Worm (Caenorhabditis elegans) whole organism, L1 larva: Measurements from ENCODE around the gene hlh-17.

Source experiments
- C04F5.9 ChIP-seq: sonication (generic microtip); optimal IDR thresholded peaks from 2 replicates; lab custom pipeline; 2016; ENCODE audit warnings: missing genetic modification characterization, missing compliant biosample characterization
- C16A3.4 ChIP-seq: fragments of 150-350 bp; optimal IDR thresholded peaks from 2 replicates; lab custom pipeline; 2014; ENCODE audit warnings: missing biosample characterization, missing genetic modification characterization
- aha-1 ChIP-seq: fragments of 150-350 bp; optimal IDR thresholded peaks from 2 replicates; lab custom pipeline; 2014; ENCODE audit warnings: missing biosample characterization, missing genetic modification characterization
- blmp-1 ChIP-seq: fragments of 150-350 bp; optimal IDR thresholded peaks from 2 replicates; lab custom pipeline; 2014; ENCODE audit warnings: missing biosample characterization, missing genetic modification characterization
- ceh-82 ChIP-seq, 3 experiments: fragments of 150-350 bp in 1 of 3; sonication (generic microtip) in 2 of 3; optimal IDR thresholded peaks; 2 replicates each; lab custom pipeline; 2014 to 2017; ENCODE audit warnings: missing biosample characterization in 3 of 3, missing genetic modification characterization in 3 of 3
- ceh-88 ChIP-seq: fragments of 200-800 bp; sonication (Bioruptor generic); IDR thresholded peaks from 2 replicates; pipeline ENCODE4 v1.3.6; 2022; ENCODE audit warnings: missing genetic modification characterization, missing compliant biosample characterization
- ceh-90 ChIP-seq: sonication (generic microtip); optimal IDR thresholded peaks from 2 replicates; lab custom pipeline; 2016; ENCODE audit warnings: missing genetic modification characterization, missing compliant biosample characterization
- ces-1 ChIP-seq: fragments of 150-350 bp; optimal IDR thresholded peaks from 2 replicates; lab custom pipeline; 2014; ENCODE audit warnings: missing biosample characterization, missing genetic modification reagents, missing genetic modification characterization
- dpl-1 ChIP-seq, 3 experiments: fragments of 150-350 bp in 2 of 3; sonication (generic microtip) in 1 of 3; optimal IDR thresholded peaks; 2 replicates each; lab custom pipeline; 2014 to 2017; ENCODE audit warnings: missing biosample characterization in 3 of 3, missing genetic modification characterization in 3 of 3, missing genetic modification reagents in 3 of 3
- efl-3 ChIP-seq: fragments of 200-800 bp; sonication (Bioruptor generic); optimal IDR thresholded peaks from 2 replicates; lab custom pipeline; 2018; ENCODE audit warnings: mild to moderate bottlenecking, missing genetic modification characterization, missing compliant biosample characterization
- egl-13 ChIP-seq: sonication (generic microtip); optimal IDR thresholded peaks from 2 replicates; lab custom pipeline; 2016; ENCODE audit warnings: missing genotype, missing genetic modification reagents, missing genetic modification characterization, missing compliant biosample characterization
- egl-27 ChIP-seq, 2 experiments: fragments of 150-350 bp in 1 of 2; sonication (generic microtip); optimal IDR thresholded peaks; 3 replicates each; lab custom pipeline; 2017 to 2018; ENCODE audit warnings: missing biosample characterization in 2 of 2, missing genetic modification characterization in 2 of 2, missing genetic modification reagents in 2 of 2
- elt-2 ChIP-seq: sonication (generic microtip); optimal IDR thresholded peaks from 2 replicates; lab custom pipeline; 2016; ENCODE audit warnings: missing genetic modification characterization, mild to moderate bottlenecking, inconsistent platforms, missing compliant biosample characterization, missing genetic modification reagents
- elt-3 ChIP-seq, 6 experiments: fragments of 150-350 bp in 1 of 6; sonication (generic microtip); optimal IDR thresholded peaks; 2 replicates each; lab custom pipeline; 2017 to 2018; ENCODE audit warnings: missing biosample characterization in 6 of 6, missing genetic modification characterization in 6 of 6, inconsistent platforms in 1 of 6
- ets-5 ChIP-seq: fragments of 200-800 bp; sonication (Bioruptor generic); IDR thresholded peaks from 2 replicates; pipeline ENCODE4 v1.3.6; 2022; ENCODE audit warnings: missing genetic modification characterization, missing compliant biosample characterization
- fkh-8 ChIP-seq: sonication (generic microtip); optimal IDR thresholded peaks from 2 replicates; lab custom pipeline; 2016; ENCODE audit warnings: mild to moderate bottlenecking, missing genetic modification characterization, missing compliant biosample characterization
- hlh-17 ChIP-seq: fragments of 200-800 bp; sonication (Bioruptor generic); optimal IDR thresholded peaks from 2 replicates; lab custom pipeline; 2018; ENCODE audit warnings: missing genetic modification characterization, mild to moderate bottlenecking, missing compliant biosample characterization, moderate library complexity, borderline replicate concordance
- hlh-4 ChIP-seq: sonication (generic microtip); optimal IDR thresholded peaks from 2 replicates; lab custom pipeline; 2016; ENCODE audit warnings: mild to moderate bottlenecking, missing genetic modification characterization, missing compliant biosample characterization
- irx-1 ChIP-seq: sonication (generic microtip); optimal IDR thresholded peaks from 2 replicates; lab custom pipeline; 2016; ENCODE audit warnings: missing genetic modification characterization, missing compliant biosample characterization
- jun-1 ChIP-seq: fragments of 150-350 bp; optimal IDR thresholded peaks from 2 replicates; lab custom pipeline; 2014; ENCODE audit warnings: missing biosample characterization, missing genetic modification reagents, missing genetic modification characterization
- lin-13 ChIP-seq: fragments of 150-350 bp; optimal IDR thresholded peaks from 2 replicates; lab custom pipeline; 2014; ENCODE audit warnings: missing biosample characterization, missing genetic modification reagents, missing genetic modification characterization
- lin-14 ChIP-seq: fragments of 200-800 bp; sonication (Bioruptor generic); optimal IDR thresholded peaks from 2 replicates; lab custom pipeline; 2018; ENCODE audit warnings: mild to moderate bottlenecking, missing genetic modification characterization, moderate library complexity, missing compliant biosample characterization
- lin-15B ChIP-seq: fragments of 150-350 bp; sonication (generic microtip); optimal IDR thresholded peaks from 3 replicates; lab custom pipeline; 2014; ENCODE audit warnings: missing biosample characterization, missing genetic modification characterization
- lsy-2 ChIP-seq, 2 experiments: fragments of 150-350 bp; optimal IDR thresholded peaks; 2 replicates each; lab custom pipeline; 2014; ENCODE audit warnings: missing biosample characterization in 2 of 2, missing genetic modification characterization in 2 of 2
- mab-9 ChIP-seq: fragments of 200-800 bp; sonication (Bioruptor generic); IDR thresholded peaks from 2 replicates; pipeline ENCODE4 v1.3.6; 2022; ENCODE audit warnings: missing genetic modification reagents, missing genetic modification characterization, missing compliant biosample characterization
- nhr-20 ChIP-seq: sonication (generic microtip); optimal IDR thresholded peaks from 2 replicates; lab custom pipeline; 2016; ENCODE audit warnings: mild to moderate bottlenecking, missing genetic modification characterization, missing compliant biosample characterization
- nhr-47 ChIP-seq: sonication (generic microtip); optimal IDR thresholded peaks from 2 replicates; lab custom pipeline; 2016; ENCODE audit warnings: mild to moderate bottlenecking, missing genetic modification characterization, moderate library complexity, missing compliant biosample characterization
- nhr-76 ChIP-seq: sonication (generic microtip); optimal IDR thresholded peaks from 2 replicates; lab custom pipeline; 2017; ENCODE audit warnings: missing biosample characterization, missing genetic modification characterization
- nhr-77 ChIP-seq: fragments of 150-350 bp; optimal IDR thresholded peaks from 2 replicates; lab custom pipeline; 2014; ENCODE audit warnings: missing biosample characterization, missing genetic modification characterization
- nhr-85 ChIP-seq: sonication (generic microtip); peaks from one replicate; lab custom pipeline; 2016; ENCODE audit warnings: missing genetic modification characterization, inconsistent platforms, missing compliant biosample characterization
- pag-3 ChIP-seq: sonication (generic microtip); optimal IDR thresholded peaks from 2 replicates; lab custom pipeline; 2017; ENCODE audit warnings: missing genetic modification characterization, mild to moderate bottlenecking, missing compliant biosample characterization, antibody characterized with exemption, borderline replicate concordance; ENCODE audit not compliant: insufficient read depth
- pqm-1 ChIP-seq: sonication (generic microtip); optimal IDR thresholded peaks from 3 replicates; lab custom pipeline; 2017; ENCODE audit warnings: missing biosample characterization, missing genetic modification characterization
- skn-1 ChIP-seq: fragments of 150-350 bp; optimal IDR thresholded peaks from 2 replicates; lab custom pipeline; 2014; ENCODE audit warnings: missing biosample characterization, missing genetic modification characterization
- sox-4 ChIP-seq: sonication (generic microtip); optimal IDR thresholded peaks from 2 replicates; lab custom pipeline; 2016; ENCODE audit warnings: missing genetic modification characterization, missing compliant biosample characterization
- tlp-1 ChIP-seq: fragments of 150-350 bp; optimal IDR thresholded peaks from 2 replicates; lab custom pipeline; 2014; ENCODE audit warnings: missing biosample characterization, missing genetic modification characterization
- unc-30 ChIP-seq: sonication (generic microtip); optimal IDR thresholded peaks from 2 replicates; lab custom pipeline; 2017; ENCODE audit warnings: missing biosample characterization, missing genetic modification characterization
- unc-62 ChIP-seq: fragments of 150-350 bp; optimal IDR thresholded peaks from 2 replicates; lab custom pipeline; 2014; ENCODE audit warnings: missing biosample characterization, missing genetic modification reagents, missing genetic modification characterization
- unc-86 ChIP-seq: sonication (generic microtip); optimal IDR thresholded peaks from 2 replicates; lab custom pipeline; 2016; ENCODE audit warnings: missing genetic modification characterization, missing compliant biosample characterization
- zag-1 ChIP-seq: fragments of 150-350 bp; optimal IDR thresholded peaks from 2 replicates; lab custom pipeline; 2014; ENCODE audit warnings: missing biosample characterization, missing genetic modification characterization

Gene hlh-17

ce11 chrIV:16254464-16254863, at the start of gene hlh-17:
TSS of gene hlh-17 (plus strand) at chrIV:16254764.
- TF ChIP-seq ceh-82 (tag; optimal IDR thresholded peaks at IDR 0.05; lab: Kevin White, UChicago) (no peak), hlh-4 (tag; lab: Kevin White, UChicago) (no peak), unc-62 (GFP tag; lab: Kevin White, UChicago) (no peak), aha-1 (no peak), pqm-1 (no peak), sox-4 (no peak), unc-86 (tag; lab: Kevin White, UChicago) (no peak), ceh-88 (GFP tag; lab: Robert Waterston, UW) (no peak), elt-2 (tag; lab: Kevin White, UChicago) (no peak), C16A3.4 (tag; lab: Kevin White, UChicago) (no peak), nhr-77 (no peak), nhr-76 (tag; lab: Kevin White, UChicago) (no peak), elt-3 (tag; optimal IDR thresholded peaks at IDR 0.05; lab: Kevin White, UChicago) (no peak), nhr-47 (tag; lab: Kevin White, UChicago) (no peak), C04F5.9 (no peak), nhr-20 (no peak), zag-1 (tag; lab: Kevin White, UChicago) (no peak), egl-27 (tag; optimal IDR thresholded peaks at IDR 0.05; lab: Kevin White, UChicago) (no peak), tlp-1 (tag; lab: Kevin White, UChicago) (no peak)

ce11 chrIV:16210913-16211312, 43.7 kb upstream of the hlh-17 start, which contains the start of gene H25K10.2:
TSS of gene H25K10.2 (minus strand) at chrIV:16211013.
- no peak for TF ChIP-seq ceh-90 (tag; lab: Kevin White, UChicago)
- TF ChIP-seq egl-13, result no peak
- no peak for TF ChIP-seq ces-1
- TF ChIP-seq lsy-2 (tag; optimal IDR thresholded peaks at IDR 0.05; lab: Kevin White, UChicago), result no peak
- TF ChIP-seq lin-14, result no peak
- TF ChIP-seq unc-30 (tag; lab: Kevin White, UChicago), result no peak
- TF ChIP-seq fkh-8, result no peak
- no peak for TF ChIP-seq unc-86 (tag; lab: Kevin White, UChicago)
- TF ChIP-seq pag-3 (tag; lab: Kevin White, UChicago), result no peak
- no peak for TF ChIP-seq dpl-1 (GFP tag; optimal IDR thresholded peaks at IDR 0.05; lab: Kevin White, UChicago)
- no peak for TF ChIP-seq nhr-85 (tag; lab: Kevin White, UChicago)
- TF ChIP-seq blmp-1 (tag; lab: Kevin White, UChicago), result no peak

ce11 chrIV:16216165-16216564, 38.4 kb upstream of the hlh-17 start:
- TF ChIP-seq skn-1 (tag; lab: Kevin White, UChicago), result no peak
- TF ChIP-seq irx-1 (tag; lab: Kevin White, UChicago), result no peak
- TF ChIP-seq egl-27 (tag; optimal IDR thresholded peaks at IDR 0.05; lab: Kevin White, UChicago), result no peak
- TF ChIP-seq mab-9 (GFP tag; lab: Robert Waterston, UW), result no peak
- no peak for TF ChIP-seq nhr-20
- TF ChIP-seq lin-15B (tag; lab: Kevin White, UChicago), result no peak
- TF ChIP-seq efl-3, result no peak
- no peak for TF ChIP-seq jun-1 (tag; lab: Kevin White, UChicago)
- TF ChIP-seq hlh-17 (GFP tag; lab: Kevin White, UChicago), result no peak
- TF ChIP-seq lsy-2 (tag; optimal IDR thresholded peaks at IDR 0.05; lab: Kevin White, UChicago), result no peak
- TF ChIP-seq lin-13 (GFP tag; lab: Kevin White, UChicago), result no peak
- no peak for TF ChIP-seq ets-5 (GFP tag; lab: Robert Waterston, UW)
